Fruit fly (Drosophila melanogaster): ENCODE data around the gene Med.
A peak's percentile ranks its signal among the peaks of the same experiment; 100 is the strongest.

The Med gene

dm6 chr3R:31571885-31572292 lies 39.0 kb upstream of the Med start, which contains the start of gene gammaCOP (continued):
- TF ChIP-seq unc-4 (GFP tag; IDR thresholded peaks at IDR 0.05; ENCODE audit: partially characterized antibody) (peak; percentile 94), CoRest (tag; optimal IDR thresholded peaks at IDR 0.05) (peak; percentile 26), CG17829 (tag; optimal IDR thresholded peaks at IDR 0.05) (peak; percentile 36), Sry-β (GFP tag; optimal IDR thresholded peaks at IDR 0.05) (peak; percentile 59), zen2 (GFP tag; IDR thresholded peaks at IDR 0.05; ENCODE audit: partially characterized antibody) (peak; percentile 82; the same call in 2 of the 3 replicates), Atf-2 (GFP tag; optimal IDR thresholded peaks at IDR 0.05) (no peak), Opbp (GFP tag; IDR thresholded peaks at IDR 0.05; ENCODE audit: partially characterized antibody) (peak; percentile 75; the same call in 1 of the 3 replicates), pzg (GFP tag; optimal IDR thresholded peaks at IDR 0.05) (peak; percentile 52), p53 (GFP tag; optimal IDR thresholded peaks at IDR 0.05) (peak; percentile 30), Sry-δ (GFP tag; optimal IDR thresholded peaks at IDR 0.05) (peak; percentile 83), CG8290 (GFP tag; optimal IDR thresholded peaks at IDR 0.05) (peak; percentile 21), CG8290 (tag; optimal IDR thresholded peaks at IDR 0.05) (no peak), trem (tag; optimal IDR thresholded peaks at IDR 0.05) (peak; percentile 71), lbe (GFP tag; optimal IDR thresholded peaks at IDR 0.05) (peak; percentile 11), HLH4C (GFP tag; IDR thresholded peaks at IDR 0.05; ENCODE audit: partially characterized antibody) (peak; percentile 92), ems (GFP tag; optimal IDR thresholded peaks at IDR 0.05) (peak; percentile 15)

dm6 chr3R:31577351-31577750 lies 33.5 kb upstream of the Med start:
- TF ChIP-seq Atf-2 (GFP tag; optimal IDR thresholded peaks at IDR 0.05): no peak
- TF ChIP-seq sr (GFP tag; IDR thresholded peaks at IDR 0.05): no peak
- peak; percentile 49 for TF ChIP-seq Med (GFP tag)
- no peak for TF ChIP-seq Hsf (GFP tag; optimal IDR thresholded peaks at IDR 0.05)
- TF ChIP-seq luna (GFP tag; optimal IDR thresholded peaks at IDR 0.05): no peak

dm6 chr3R:31580032-31580431 lies 30.8 kb upstream of the Med start:
- no peak for TF ChIP-seq mam (GFP tag; optimal IDR thresholded peaks at IDR 0.05)
- TF ChIP-seq CG17385 (GFP tag; optimal IDR thresholded peaks at IDR 0.05): peak; percentile 83
- no peak for TF ChIP-seq CG11247 (GFP tag; IDR thresholded peaks at IDR 0.05)
- peak; percentile 47 for TF ChIP-seq CG9215 (GFP tag; IDR thresholded peaks at IDR 0.05)
- no peak for TF ChIP-seq inv (GFP tag; IDR thresholded peaks at IDR 0.05; ENCODE audit: partially characterized antibody)

dm6 chr3R:31580586-31580994 lies 30.3 kb upstream of the Med start, which contains the start of the genes pygo and rod:
TSS of gene pygo (minus strand) at chr3R:31580699.
TSS of gene rod (plus strand) at chr3R:31580951.
- TF ChIP-seq CG1603 (tag; optimal IDR thresholded peaks at IDR 0.05): peak; percentile 77
- TF ChIP-seq Hand (GFP tag; optimal IDR thresholded peaks at IDR 0.05): no peak
- peak; percentile 54 for TF ChIP-seq Elba2 (GFP tag; optimal IDR thresholded peaks at IDR 0.05)
- TF ChIP-seq Doc3 (GFP tag; IDR thresholded peaks at IDR 0.05; ENCODE audit: partially characterized antibody): peak; percentile 64; the same call in 2 of the 3 replicates
- no peak for TF ChIP-seq CG10654 (GFP tag; optimal IDR thresholded peaks at IDR 0.05)
- TF ChIP-seq E2f2 (GFP tag; IDR thresholded peaks at IDR 0.05): peak; percentile 88
- no peak for TF ChIP-seq CG11504 (tag; optimal IDR thresholded peaks at IDR 0.05)
- TF ChIP-seq Camta (GFP tag; optimal IDR thresholded peaks at IDR 0.05): peak; percentile 0
- TF ChIP-seq sens (GFP tag): peak; percentile 27
- no peak for TF ChIP-seq CG1602 (GFP tag; optimal IDR thresholded peaks at IDR 0.05)
- TF ChIP-seq slbo (GFP tag; IDR thresholded peaks at IDR 0.05): no peak
- peak; percentile 57 for TF ChIP-seq amos (GFP tag; IDR thresholded peaks at IDR 0.05; ENCODE audit: partially characterized antibody)
- peak; percentile 25 for TF ChIP-seq CG4617 (GFP tag; optimal IDR thresholded peaks at IDR 0.05; ENCODE audit: borderline replicate concordance)
- peak; percentile 67 for TF ChIP-seq unc-4 (GFP tag; IDR thresholded peaks at IDR 0.05; ENCODE audit: partially characterized antibody)
- TF ChIP-seq dysf (GFP tag; IDR thresholded peaks at IDR 0.05): no peak
- no peak for TF ChIP-seq jing (GFP tag; optimal IDR thresholded peaks at IDR 0.05)
- TF ChIP-seq insv (GFP tag; optimal IDR thresholded peaks at IDR 0.05): no peak
- TF ChIP-seq CG17802 (tag; optimal IDR thresholded peaks at IDR 0.05): no peak
- no peak for TF ChIP-seq Meics (GFP tag; optimal IDR thresholded peaks at IDR 0.05)
- TF ChIP-seq nerfin-2 (GFP tag; IDR thresholded peaks at IDR 0.05; ENCODE audit: partially characterized antibody): peak; percentile 28; the same call in 1 of the 2 replicates
- TF ChIP-seq CG34224 (GFP tag; IDR thresholded peaks at IDR 0.05; ENCODE audit: partially characterized antibody): peak; percentile 70
- TF ChIP-seq CG30403 (GFP tag; optimal IDR thresholded peaks at IDR 0.05): peak; percentile 38
- TF ChIP-seq CG16815 (GFP tag; optimal IDR thresholded peaks at IDR 0.05): no peak
